Worm (Caenorhabditis elegans) whole organism, young adult: ENCODE results near the gene C49C8.3.

Experiments used
- B0019.2 ChIP-seq: fragments of 200-800 bp; sonication (Bioruptor generic); conservative IDR thresholded peaks from 2 replicates; pipeline ENCODE4 v1.3.6; 2022; ENCODE audit warnings: missing genetic modification reagents, missing genetic modification characterization, missing compliant biosample characterization
- B0035.1 ChIP-seq: sonication (generic microtip); optimal IDR thresholded peaks from 2 replicates; lab custom pipeline; 2016; ENCODE audit warnings: missing genetic modification characterization, mild to moderate bottlenecking, missing compliant biosample characterization, missing genotype, missing genetic modification reagents
- B0261.1 ChIP-seq: sonication (generic microtip); optimal IDR thresholded peaks from 2 replicates; lab custom pipeline; 2016; ENCODE audit warnings: mild to moderate bottlenecking, missing genetic modification characterization, moderate library complexity, missing compliant biosample characterization
- B0336.3 ChIP-seq: fragments of 200-800 bp; sonication (Bioruptor generic); IDR thresholded peaks from 2 replicates; pipeline ENCODE4 v1.3.6; 2022; ENCODE audit warnings: missing genetic modification characterization, missing compliant biosample characterization
- F10E7.11 ChIP-seq: sonication (generic microtip); optimal IDR thresholded peaks from 2 replicates; lab custom pipeline; 2017; ENCODE audit warnings: mild to moderate bottlenecking, missing genetic modification characterization, moderate library complexity, missing compliant biosample characterization
- F22D6.2 ChIP-seq: sonication (generic microtip); optimal IDR thresholded peaks from 2 replicates; lab custom pipeline; 2016; ENCODE audit warnings: mild to moderate bottlenecking, missing genetic modification characterization, missing compliant biosample characterization
- F23B12.7 ChIP-seq: sonication (generic microtip); optimal IDR thresholded peaks from 2 replicates; lab custom pipeline; 2017; ENCODE audit warnings: missing genetic modification characterization, mild to moderate bottlenecking, missing compliant biosample characterization, antibody characterized with exemption, moderate library complexity; ENCODE audit not compliant: insufficient read depth
- F37B4.10 ChIP-seq: fragments of 200-800 bp; sonication (Bioruptor generic); IDR thresholded peaks from 2 replicates; pipeline ENCODE4 v1.3.6; 2022; ENCODE audit warnings: missing genetic modification characterization, missing compliant biosample characterization
- F49E8.2 ChIP-seq: sonication (generic microtip); optimal IDR thresholded peaks from 3 replicates; lab custom pipeline; 2017; ENCODE audit warnings: missing genetic modification characterization, mild to moderate bottlenecking, missing compliant biosample characterization, antibody characterized with exemption, moderate library complexity; ENCODE audit not compliant: insufficient read depth
- F52B5.7 ChIP-seq: sonication (generic microtip); optimal IDR thresholded peaks from 2 replicates; lab custom pipeline; 2016; ENCODE audit warnings: mild to moderate bottlenecking, missing genetic modification characterization, missing compliant biosample characterization
- F57A8.1 ChIP-seq: fragments of 200-800 bp; sonication (Bioruptor generic); optimal IDR thresholded peaks from 2 replicates; lab custom pipeline; 2018; ENCODE audit warnings: mild to moderate bottlenecking, missing genetic modification characterization, moderate library complexity, missing compliant biosample characterization
- F57C9.4 ChIP-seq: sonication (generic microtip); optimal IDR thresholded peaks from 2 replicates; lab custom pipeline; 2017; ENCODE audit warnings: mild to moderate bottlenecking, missing genetic modification characterization, missing compliant biosample characterization
- K11D2.4 ChIP-seq: fragments of 200-800 bp; sonication (Bioruptor generic); IDR thresholded peaks from 2 replicates; pipeline ENCODE4 v1.3.6; 2022; ENCODE audit warnings: missing genetic modification reagents, missing genetic modification characterization, missing compliant biosample characterization
- T26A5.8 ChIP-seq: sonication (generic microtip); optimal IDR thresholded peaks from 2 replicates; lab custom pipeline; 2016; ENCODE audit warnings: missing genetic modification characterization, missing compliant biosample characterization
- Y53G8AR.9 ChIP-seq: fragments of 200-800 bp; sonication (Bioruptor generic); conservative IDR thresholded peaks from 2 replicates; pipeline ENCODE4 v1.3.6; 2022; ENCODE audit warnings: missing genetic modification reagents, missing genetic modification characterization, missing compliant biosample characterization
- Y56A3A.18 ChIP-seq: fragments of 200-800 bp; sonication (Bioruptor generic); IDR thresholded peaks from 2 replicates; pipeline ENCODE4 v1.3.6; 2022; ENCODE audit warnings: missing genetic modification reagents, missing genetic modification characterization, missing compliant biosample characterization
- Y67H2A.10 ChIP-seq: fragments of 200-800 bp; sonication (Bioruptor generic); conservative IDR thresholded peaks from 2 replicates; pipeline ENCODE4 v1.3.6; 2022; ENCODE audit warnings: missing genetic modification reagents, missing genetic modification characterization, missing compliant biosample characterization
- Y95B8A.8 ChIP-seq: fragments of 200-800 bp; sonication (Bioruptor generic); IDR thresholded peaks from 2 replicates; pipeline ENCODE4 v1.3.6; 2022; ENCODE audit warnings: missing genetic modification reagents, missing genetic modification characterization, missing compliant biosample characterization
- akir-1 ChIP-seq: fragments of 200-800 bp; sonication (Bioruptor generic); optimal IDR thresholded peaks from 2 replicates; lab custom pipeline; 2018; ENCODE audit warnings: mild to moderate bottlenecking, missing genetic modification characterization, moderate library complexity, missing compliant biosample characterization
- ama-1 ChIP-seq, 3 experiments: fragments of 150-350 bp in 1 of 3; sonication (generic microtip) in 2 of 3; optimal IDR thresholded peaks; 2 replicates each; lab custom pipeline; 2014 to 2018; ENCODE audit warnings: missing biosample characterization in 2 of 3, missing genetic modification characterization in 2 of 3, missing genetic modification reagents in 2 of 3
- ceh-27 ChIP-seq: fragments of 200-800 bp; sonication (Bioruptor generic); optimal IDR thresholded peaks from 2 replicates; lab custom pipeline; 2018; ENCODE audit warnings: mild to moderate bottlenecking, missing genetic modification characterization, moderate library complexity, missing compliant biosample characterization
- ceh-40 ChIP-seq: fragments of 200-800 bp; sonication (Bioruptor generic); IDR thresholded peaks from 2 replicates; pipeline ENCODE4 v1.3.6; 2022; ENCODE audit warnings: missing genetic modification characterization, missing compliant biosample characterization
- ceh-79 ChIP-seq: sonication (generic microtip); optimal IDR thresholded peaks from 2 replicates; lab custom pipeline; 2017; ENCODE audit warnings: mild to moderate bottlenecking, missing genetic modification characterization, missing compliant biosample characterization
- ceh-91 ChIP-seq: fragments of 200-800 bp; sonication (Bioruptor generic); IDR thresholded peaks from 2 replicates; pipeline ENCODE4 v1.3.6; 2022; ENCODE audit warnings: missing genetic modification reagents, missing genetic modification characterization, missing compliant biosample characterization
- dpff-1 ChIP-seq: sonication (generic microtip); optimal IDR thresholded peaks from 2 replicates; lab custom pipeline; 2017; ENCODE audit warnings: mild to moderate bottlenecking, missing genetic modification characterization, missing compliant biosample characterization
- ekl-4 ChIP-seq: fragments of 200-800 bp; sonication (Bioruptor generic); IDR thresholded peaks from 2 replicates; pipeline ENCODE4 v1.3.6; 2022; ENCODE audit warnings: missing genetic modification reagents, missing genetic modification characterization, missing compliant biosample characterization
- fkh-3 ChIP-seq: sonication (generic microtip); optimal IDR thresholded peaks from 2 replicates; lab custom pipeline; 2016; ENCODE audit warnings: mild to moderate bottlenecking, missing genetic modification characterization, missing compliant biosample characterization
- hlh-26 ChIP-seq: fragments of 200-800 bp; sonication (Bioruptor generic); conservative IDR thresholded peaks from 2 replicates; pipeline ENCODE4 v1.3.6; 2022; ENCODE audit warnings: missing genetic modification reagents, missing genetic modification characterization, missing compliant biosample characterization
- hsf-1 ChIP-seq: fragments of 200-800 bp; sonication (Bioruptor generic); IDR thresholded peaks from 2 replicates; pipeline ENCODE4 v1.3.6; 2022; ENCODE audit warnings: missing genetic modification reagents, missing genetic modification characterization, missing compliant biosample characterization
- lin-26 ChIP-seq: fragments of 200-800 bp; sonication (Bioruptor generic); IDR thresholded peaks from 2 replicates; pipeline ENCODE4 v1.3.6; 2022; ENCODE audit warnings: missing genetic modification reagents, missing genetic modification characterization, missing compliant biosample characterization
- lin-35 ChIP-seq, 3 experiments: fragments of 150-350 bp in 2 of 3; sonication (generic microtip) in 1 of 3; optimal IDR thresholded peaks; 2 replicates each; lab custom pipeline; 2014 to 2018; ENCODE audit warnings: missing biosample characterization in 3 of 3, missing genetic modification characterization in 3 of 3, missing genetic modification reagents in 3 of 3
- lir-1 ChIP-seq: fragments of 200-800 bp; sonication (Bioruptor generic); conservative IDR thresholded peaks from 2 replicates; pipeline ENCODE4 v1.3.6; 2022; ENCODE audit warnings: missing genetic modification reagents, missing genetic modification characterization, missing compliant biosample characterization
- mxl-1 ChIP-seq: sonication (generic microtip); optimal IDR thresholded peaks from 2 replicates; lab custom pipeline; 2016; ENCODE audit warnings: missing genetic modification characterization, missing compliant biosample characterization
- repo-1 ChIP-seq: sonication (generic microtip); optimal IDR thresholded peaks from 2 replicates; lab custom pipeline; 2017; ENCODE audit warnings: mild to moderate bottlenecking, missing genetic modification characterization, missing compliant biosample characterization
- snpc-4 ChIP-seq, 5 experiments: fragments of 150-350 bp in 1 of 5; sonication (generic microtip) in 4 of 5; optimal IDR thresholded peaks; 2 replicates each; lab custom pipeline; 2014 to 2018; ENCODE audit warnings: missing genetic modification characterization in 5 of 5, missing biosample characterization in 3 of 5, antibody characterized with exemption in 2 of 5, mild to moderate bottlenecking in 2 of 5, missing compliant biosample characterization in 2 of 5, missing genotype in 2 of 5, moderate library complexity in 2 of 5, missing genetic modification reagents in 1 of 5
- sptf-2 ChIP-seq: fragments of 200-800 bp; sonication (Bioruptor generic); optimal IDR thresholded peaks from 2 replicates; lab custom pipeline; 2018; ENCODE audit warnings: mild to moderate bottlenecking, missing genetic modification characterization, missing compliant biosample characterization
- xnd-1 ChIP-seq: sonication (generic microtip); optimal IDR thresholded peaks from 2 replicates; lab custom pipeline; 2016; ENCODE audit warnings: missing genotype, missing genetic modification reagents, missing genetic modification characterization, missing compliant biosample characterization
- ztf-25 ChIP-seq: fragments of 200-800 bp; sonication (Bioruptor generic); IDR thresholded peaks from 2 replicates; pipeline ENCODE4 v1.3.6; 2022; ENCODE audit warnings: missing genetic modification reagents, missing genetic modification characterization, missing compliant biosample characterization
- ztf-3 ChIP-seq: fragments of 200-800 bp; sonication (Bioruptor generic); optimal IDR thresholded peaks from 2 replicates; lab custom pipeline; 2018; ENCODE audit warnings: mild to moderate bottlenecking, missing genetic modification characterization, missing compliant biosample characterization
- ztf-6 ChIP-seq: fragments of 200-800 bp; sonication (Bioruptor generic); IDR thresholded peaks from 2 replicates; pipeline ENCODE4 v1.3.6; 2022; ENCODE audit warnings: missing genetic modification reagents, missing genetic modification characterization, missing compliant biosample characterization

Gene C49C8.3

DNA sequence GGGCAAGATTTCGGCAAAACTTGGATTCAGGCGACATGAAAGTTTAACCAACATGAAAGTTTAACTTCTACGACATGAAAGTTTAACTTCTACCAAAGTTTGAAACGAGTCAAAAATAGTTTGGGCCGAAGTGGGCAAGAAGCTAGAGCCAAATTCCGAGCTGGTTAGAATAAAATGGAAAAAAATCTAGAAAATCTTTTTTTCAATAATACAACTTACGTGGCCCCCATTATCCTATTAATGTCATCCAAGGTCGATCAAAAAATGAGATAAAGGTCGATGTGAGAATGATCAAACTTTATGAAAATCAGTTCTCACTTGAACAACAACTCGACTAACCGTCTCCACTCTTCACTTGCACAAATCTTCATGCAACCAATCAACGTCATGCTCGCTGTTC lies 32.8 kb downstream of the C49C8.3 start, which contains the start of gene F08B4.8:
F08B4.8 (plus strand) TSS at position 301 of the 400 bp plus-strand sequence.
- TF ChIP-seq hlh-26: no peak
- TF ChIP-seq ztf-3 (GFP tag; lab: Kevin White, UChicago): no peak
- no peak for TF ChIP-seq lir-1
- no peak for TF ChIP-seq dpff-1 (tag; lab: Kevin White, UChicago)
- TF ChIP-seq, all 124 proteins: peak for 0

ce11 chrIV:8679225-8679624 lies 34.7 kb downstream of the C49C8.3 start, which contains the start of gene nlp-60:
Gene nlp-60, minus strand, starts transcription at chrIV:8679325.
- TF ChIP-seq Y56A3A.18 (GFP tag; lab: Robert Waterston, UW) (no peak), ceh-40 (GFP tag; lab: Robert Waterston, UW) (no peak), B0019.2 (GFP tag; lab: Robert Waterston, UW) (no peak), mxl-1 (no peak), F57C9.4 (tag; lab: Kevin White, UChicago) (no peak), K11D2.4 (no peak), B0261.1 (tag; lab: Kevin White, UChicago) (no peak), Y67H2A.10 (no peak), ztf-6 (GFP tag; lab: Robert Waterston, UW) (no peak), lin-35 (GFP tag; optimal IDR thresholded peaks at IDR 0.05; lab: Kevin White, UChicago) (no peak)

DNA sequence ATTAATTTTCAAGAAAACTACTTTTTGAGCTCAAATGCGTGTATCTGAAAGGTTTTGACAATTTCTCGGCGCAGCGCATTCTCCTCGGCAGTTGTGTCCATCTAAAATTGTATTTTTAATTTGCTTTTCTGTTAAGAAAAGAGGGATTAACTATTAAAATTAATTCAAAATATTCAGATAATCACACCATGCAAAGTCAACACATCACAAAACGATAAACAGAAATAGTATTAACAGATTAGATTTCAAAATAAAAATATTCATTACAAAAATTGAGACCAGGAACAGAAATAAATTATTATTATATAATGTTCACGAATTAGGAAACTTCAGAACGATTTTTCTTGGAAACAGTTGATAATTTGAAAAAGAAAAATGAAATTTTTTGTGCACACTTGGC lies 42.0 kb downstream of the C49C8.3 start, which contains the start of gene pole-2:
pole-2 (minus strand) TSS at position 101 of the 400 bp plus-strand sequence.
- no peak for TF ChIP-seq ama-1 (optimal IDR thresholded peaks at IDR 0.05; lab: Kevin White, UChicago)
- peak in 1 of 2 experiments; percentile 60 for TF ChIP-seq ama-1 (GFP tag; optimal IDR thresholded peaks at IDR 0.05; lab: Kevin White, UChicago)
- TF ChIP-seq Y95B8A.8 (GFP tag; lab: Robert Waterston, UW): no peak
- TF ChIP-seq fkh-3 (tag; lab: Kevin White, UChicago): no peak
- TF ChIP-seq F49E8.2: peak; percentile 3
- peak; percentile 16; the same call in 1 of the 2 replicates for TF ChIP-seq hsf-1 (GFP tag; lab: Robert Waterston, UW)
- TF ChIP-seq Y53G8AR.9: 0 out of 2 replicates have a peak, but pooled peaks have one; percentile 40
- no peak for TF ChIP-seq snpc-4 (GFP tag; optimal IDR thresholded peaks at IDR 0.05; lab: Kevin White, UChicago)
- peak in 1 of 4 experiments; percentile 14 for TF ChIP-seq snpc-4 (tag; optimal IDR thresholded peaks at IDR 0.05; lab: Kevin White, UChicago)

ce11 chrIV:8686966-8687365 lies 42.4 kb downstream of the C49C8.3 start:
- 0 out of 2 replicates have a peak, but pooled peaks have one; percentile 11 for TF ChIP-seq Y95B8A.8 (GFP tag; lab: Robert Waterston, UW)
- TF ChIP-seq repo-1 (tag; lab: Kevin White, UChicago): no peak
- TF ChIP-seq, all 124 proteins: peak for 1

DNA sequence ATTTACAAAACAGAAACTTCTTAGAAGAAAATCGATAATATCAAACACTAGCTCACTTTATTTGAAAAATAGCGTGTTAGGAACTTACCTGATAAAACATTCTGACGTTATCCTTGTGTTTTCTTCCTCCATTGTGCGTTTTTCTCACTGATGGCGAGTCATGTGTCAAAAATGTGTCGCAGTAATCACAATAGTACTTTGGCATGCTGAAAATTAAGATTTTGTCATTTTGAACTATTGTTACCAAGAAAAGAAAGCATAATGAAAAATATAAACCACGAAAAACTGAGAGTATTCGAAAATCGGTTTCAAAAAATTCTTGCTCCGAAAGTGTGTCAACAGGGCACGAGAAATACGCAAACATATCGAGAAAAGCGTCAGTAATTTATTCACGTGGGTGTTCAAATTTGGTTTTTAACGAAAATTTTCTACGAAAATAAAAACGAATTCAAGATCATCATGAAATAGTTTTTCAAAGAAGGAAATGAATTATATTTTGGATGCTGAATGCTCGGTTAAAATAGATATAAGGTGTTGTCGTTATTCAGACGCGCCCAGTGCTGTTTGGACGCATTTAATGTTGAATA lies 43.2 kb downstream of the C49C8.3 start, which contains the start of gene snrp-3:
snrp-3 (minus strand) TSS at position 206 of the 587 bp plus-strand sequence.
- TF ChIP-seq F23B12.7 (tag; lab: Kevin White, UChicago) (peak; percentile 2), F52B5.7 (tag; lab: Kevin White, UChicago) (no peak), F10E7.11 (no peak), ekl-4 (GFP tag; lab: Robert Waterston, UW) (peak; percentile 52; the same call in 1 of the 2 replicates), F37B4.10 (no peak), ztf-6 (GFP tag; lab: Robert Waterston, UW) (no peak), xnd-1 (no peak), B0336.3 (GFP tag; lab: Robert Waterston, UW) (0 out of 2 replicates have a peak, but pooled peaks have one; percentile 42), ceh-79 (tag; lab: Kevin White, UChicago) (no peak), ceh-27 (GFP tag; lab: Kevin White, UChicago) (no peak), B0035.1 (no peak), F49E8.2 (peak; percentile 10), sptf-2 (GFP tag; lab: Kevin White, UChicago) (no peak), F57A8.1 (GFP tag; lab: Kevin White, UChicago) (no peak), akir-1 (GFP tag; lab: Kevin White, UChicago) (no peak), ztf-25 (GFP tag; lab: Robert Waterston, UW) (no peak), F22D6.2 (tag; lab: Kevin White, UChicago) (no peak), lin-26 (GFP tag; lab: Robert Waterston, UW) (0 out of 2 replicates have a peak, but pooled peaks have one; percentile 6), ztf-3 (GFP tag; lab: Kevin White, UChicago) (no peak), ceh-91 (no peak), T26A5.8 (tag; lab: Kevin White, UChicago) (no peak)
